Worm (Caenorhabditis elegans) whole organism, L1 larva: ENCODE measurements around the gene ZK512.8.
"Not testable (repeated sequence)": the region's sequence is repeated elsewhere in the genome, so short reads cannot be mapped to it uniquely, and the experiment has no call there.

Experiments used
- ceh-82 ChIP-seq, 3 experiments: fragments of 150-350 bp in 1 of 3; sonication (generic microtip) in 2 of 3; optimal IDR thresholded peaks; 2 replicates each; lab custom pipeline; 2014 to 2017; ENCODE audit warnings: missing biosample characterization in 3 of 3, missing genetic modification characterization in 3 of 3
- fkh-8 ChIP-seq: sonication (generic microtip); optimal IDR thresholded peaks from 2 replicates; lab custom pipeline; 2016; ENCODE audit warnings: mild to moderate bottlenecking, missing genetic modification characterization, missing compliant biosample characterization
- jun-1 ChIP-seq: fragments of 150-350 bp; optimal IDR thresholded peaks from 2 replicates; lab custom pipeline; 2014; ENCODE audit warnings: missing biosample characterization, missing genetic modification reagents, missing genetic modification characterization
- nhr-76 ChIP-seq: sonication (generic microtip); optimal IDR thresholded peaks from 2 replicates; lab custom pipeline; 2017; ENCODE audit warnings: missing biosample characterization, missing genetic modification characterization
- pqm-1 ChIP-seq: sonication (generic microtip); optimal IDR thresholded peaks from 3 replicates; lab custom pipeline; 2017; ENCODE audit warnings: missing biosample characterization, missing genetic modification characterization
- tbx-2 ChIP-seq: sonication (generic microtip); optimal IDR thresholded peaks from 2 replicates; lab custom pipeline; 2016; ENCODE audit warnings: missing genetic modification characterization, missing compliant biosample characterization

ce11 chrIII:9110914-9111313 is 35.0 kb upstream of the ZK512.8 start:
- TF ChIP-seq tbx-2 (tag; lab: Kevin White, UChicago); pqm-1 (tag; lab: Kevin White, UChicago); nhr-76; ceh-82 (tag; optimal IDR thresholded peaks at IDR 0.05; lab: Kevin White, UChicago); jun-1 (tag; lab: Kevin White, UChicago): not testable (repeated sequence)
- TF ChIP-seq fkh-8 (tag; lab: Kevin White, UChicago): peak; percentile 16
